Worm (Caenorhabditis elegans) whole organism, late embryonic: ENCODE data around the gene T08E11.1.

Source experiments
- Y22D7AL.16 ChIP-seq: sonication (generic microtip); optimal IDR thresholded peaks from 2 replicates; lab custom pipeline; 2016; ENCODE audit warnings: missing genetic modification characterization, missing compliant biosample characterization
- ceh-30 ChIP-seq: fragments of 150-350 bp; optimal IDR thresholded peaks from 2 replicates; lab custom pipeline; 2014; ENCODE audit warnings: missing biosample characterization, missing genetic modification characterization
- ceh-9 ChIP-seq: sonication (generic microtip); optimal IDR thresholded peaks from 2 replicates; lab custom pipeline; 2016; ENCODE audit warnings: mild to moderate bottlenecking, missing genetic modification characterization, inconsistent platforms, missing compliant biosample characterization
- nfya-1 ChIP-seq: sonication (generic microtip); optimal IDR thresholded peaks from 2 replicates; lab custom pipeline; 2017; ENCODE audit warnings: missing genetic modification characterization, mild to moderate bottlenecking, missing compliant biosample characterization, antibody characterized with exemption, moderate library complexity
- nhr-11 ChIP-seq: fragments of 150-350 bp; optimal IDR thresholded peaks from 2 replicates; lab custom pipeline; 2014; ENCODE audit warnings: missing biosample characterization, missing genetic modification characterization
- npax-4 ChIP-seq: sonication (generic microtip); optimal IDR thresholded peaks from 2 replicates; lab custom pipeline; 2016; ENCODE audit warnings: missing genetic modification characterization, missing compliant biosample characterization
- rnt-1 ChIP-seq: sonication (generic microtip); optimal IDR thresholded peaks from 2 replicates; lab custom pipeline; 2016; ENCODE audit warnings: missing genetic modification characterization, missing compliant biosample characterization
- sox-4 ChIP-seq: sonication (generic microtip); optimal IDR thresholded peaks from 2 replicates; lab custom pipeline; 2017; ENCODE audit warnings: mild to moderate bottlenecking, missing genetic modification characterization, inconsistent platforms, missing compliant biosample characterization
- unc-3 ChIP-seq, 2 experiments: fragments of 200-800 bp in 1 of 2; sonication (Bioruptor generic) in 1 of 2; sonication (generic microtip) in 1 of 2; conservative IDR thresholded peaks in 1 of 2; optimal IDR thresholded peaks in 1 of 2; 2 replicates each; pipeline versions ENCODE4 v1.3.6 to Lab custom; 2016 to 2022; ENCODE audit warnings: missing compliant biosample characterization in 2 of 2, missing genetic modification characterization in 2 of 2, missing genetic modification reagents in 1 of 2

DNA sequence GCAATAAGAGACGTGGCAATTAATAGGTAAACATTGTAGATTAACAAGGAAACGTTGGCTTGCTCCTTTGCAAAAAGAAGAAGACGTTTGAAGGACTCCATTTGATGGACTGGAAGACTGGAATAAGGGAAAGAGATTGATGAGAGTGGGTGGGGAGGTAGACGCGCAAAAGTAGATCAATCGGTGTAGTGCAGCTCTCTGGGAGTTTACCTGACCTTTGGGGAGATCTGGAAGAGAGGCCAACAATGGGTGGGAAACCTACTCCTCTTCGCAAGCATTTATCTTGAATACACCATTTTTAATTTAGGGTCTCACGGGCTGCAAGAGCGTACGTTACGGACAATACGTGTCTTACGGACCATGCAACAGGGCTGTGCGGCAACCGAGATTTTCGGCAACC, 29.9 kb upstream of the T08E11.1 start, which contains the start of gene C08F1.12:
- TF ChIP-seq Y22D7AL.16 (tag; lab: Kevin White, UChicago), result no peak
- TF ChIP-seq ceh-9 (tag; lab: Kevin White, UChicago), result no peak
- TF ChIP-seq npax-4, result no peak
- TF ChIP-seq sox-4, result no peak
- no peak for TF ChIP-seq nfya-1 (tag; lab: Kevin White, UChicago)
- no peak for TF ChIP-seq nhr-11
- no peak for TF ChIP-seq rnt-1 (tag; lab: Kevin White, UChicago)
- no peak for TF ChIP-seq ceh-30
- no peak for TF ChIP-seq unc-3 (GFP tag; conservative IDR thresholded peaks at IDR 0.05; lab: Robert Waterston, UW)
- TF ChIP-seq unc-3 (tag; optimal IDR thresholded peaks at IDR 0.05; lab: Kevin White, UChicago), result no peak
